Fruit fly (Drosophila melanogaster) whole organism, pupa: ENCODE data around the gene CG5849.
A peak's percentile ranks its signal among the peaks of the same experiment; 100 is the strongest.

Experiments used
- CG10348 ChIP-seq: fragments of 200-800 bp; sonication (Bioruptor generic); IDR thresholded peaks from 2 replicates; pipeline ENCODE4 v1.3.6; 2022; ENCODE audit warnings: missing biosample characterization, missing genetic modification characterization
- CG12605 ChIP-seq: fragments of 200-800 bp; sonication (Bioruptor generic); IDR thresholded peaks from 2 replicates; pipeline ENCODE4 v1.3.6; 2022; ENCODE audit warnings: missing biosample characterization, missing genetic modification characterization
- CG14655 ChIP-seq: fragments of 200-800 bp; sonication (Bioruptor generic); optimal IDR thresholded peaks from 3 replicates; lab custom pipeline; 2017; ENCODE audit warnings: mild to moderate bottlenecking, missing biosample characterization, missing genetic modification reagents, missing genetic modification characterization
- CG15710 ChIP-seq: fragments of 200-800 bp; sonication (Bioruptor generic); optimal IDR thresholded peaks from 2 replicates; lab custom pipeline; 2018; ENCODE audit warnings: missing biosample characterization, mild to moderate bottlenecking, missing genetic modification characterization, moderate library complexity
- CG32121 ChIP-seq: fragments of 200-800 bp; sonication (Bioruptor generic); IDR thresholded peaks from 2 replicates; pipeline ENCODE4 v1.3.6; 2022; ENCODE audit warnings: missing biosample characterization, missing genetic modification characterization
- CG34367 ChIP-seq: fragments of 200-800 bp; sonication (Bioruptor generic); optimal IDR thresholded peaks from 2 replicates; lab custom pipeline; 2018; ENCODE audit warnings: missing biosample characterization, mild to moderate bottlenecking, missing genetic modification characterization
- CG8159 ChIP-seq: fragments of 200-800 bp; sonication (Bioruptor generic); optimal IDR thresholded peaks from 3 replicates; lab custom pipeline; 2018; ENCODE audit warnings: missing biosample characterization, mild to moderate bottlenecking, missing genetic modification characterization, moderate library complexity
- CG8301 ChIP-seq: fragments of 200-800 bp; sonication (Bioruptor generic); optimal IDR thresholded peaks from 2 replicates; lab custom pipeline; 2018; ENCODE audit warnings: missing biosample characterization, mild to moderate bottlenecking, missing genetic modification characterization
- EcR ChIP-seq: fragments of 200-800 bp; sonication (Bioruptor generic); optimal IDR thresholded peaks from 3 replicates; lab custom pipeline; 2019; ENCODE audit warnings: missing biosample characterization, missing genetic modification characterization, mild to moderate bottlenecking, moderate library complexity, missing genetic modification reagents
- Ets98B ChIP-seq: fragments of 200-800 bp; sonication (Bioruptor generic); IDR thresholded peaks from 2 replicates; pipeline ENCODE4 v1.3.6; 2022; ENCODE audit warnings: missing biosample characterization, missing genetic modification characterization
- Pif1A ChIP-seq: fragments of 200-800 bp; sonication (Bioruptor generic); optimal IDR thresholded peaks from 3 replicates; lab custom pipeline; 2016; ENCODE audit warnings: missing biosample characterization, missing genetic modification characterization
- Snoo ChIP-seq: fragments of 200-800 bp; sonication (Bioruptor generic); optimal IDR thresholded peaks from 3 replicates; lab custom pipeline; 2017; ENCODE audit warnings: missing biosample characterization, mild to moderate bottlenecking, missing genetic modification characterization, inconsistent platforms
- fd96Ca ChIP-seq: fragments of 200-800 bp; sonication (Bioruptor generic); IDR thresholded peaks from 3 replicates; pipeline ENCODE4 v1.3.6; 2022; ENCODE audit warnings: missing biosample characterization, missing genetic modification characterization
- rn ChIP-seq: fragments of 200-800 bp; sonication (Bioruptor generic); IDR thresholded peaks from 2 replicates; pipeline ENCODE4 v1.3.6; 2022; ENCODE audit warnings: missing biosample characterization, missing genetic modification characterization

dm6 chr3R:21775766-21776165 lies 35.9 kb downstream of the CG5849 start, which contains the start of the genes GABA-B-R2 and CG6800:
- TF ChIP-seq EcR: no peak
- no peak for TF ChIP-seq CG32121
- no peak for TF ChIP-seq CG15710 (tag; lab: Kevin White, UChicago)
- no peak for TF ChIP-seq CG8301 (tag; lab: Kevin White, UChicago)
- no peak for TF ChIP-seq CG10348 (GFP tag; lab: Robert Waterston, UW)
- TF ChIP-seq CG34367 (tag; lab: Kevin White, UChicago): no peak
- no peak for TF ChIP-seq Snoo (tag; lab: Kevin White, UChicago)
- peak; percentile 84 for TF ChIP-seq CG12605 (GFP tag; lab: Robert Waterston, UW)
- no peak for TF ChIP-seq rn (GFP tag; lab: Robert Waterston, UW)
- no peak for TF ChIP-seq CG14655
- no peak for TF ChIP-seq fd96Ca
- no peak for TF ChIP-seq Pif1A (GFP tag; lab: Kevin White, UChicago)
- TF ChIP-seq CG8159: no peak
- TF ChIP-seq Ets98B: no peak
